Worm (Caenorhabditis elegans): ENCODE results near the gene B0238.12.

DNA sequence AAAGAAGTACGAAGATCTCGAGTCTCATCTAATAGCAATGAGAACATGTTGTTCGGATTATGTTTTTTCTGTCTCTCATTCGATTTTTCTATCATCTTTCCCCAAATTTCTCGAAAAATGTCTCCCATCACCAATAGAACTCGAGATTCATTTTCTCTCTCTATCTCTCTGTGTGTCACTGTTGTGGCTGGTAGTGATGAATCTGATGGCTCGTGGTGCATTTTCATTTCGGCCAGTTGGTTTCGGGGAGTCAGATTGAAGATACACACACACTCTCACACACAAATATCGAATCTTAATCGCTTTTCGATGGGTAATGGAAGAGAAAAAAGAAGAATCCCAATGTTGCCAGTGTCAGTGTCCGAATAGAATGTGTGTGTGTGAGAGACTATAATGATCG lies 30.3 kb downstream of the B0238.12 start:
- no peak for TF ChIP-seq T26A5.8 (tag; optimal IDR thresholded peaks at IDR 0.05)
- no peak for TF ChIP-seq aptf-3 (GFP tag; IDR thresholded peaks at IDR 0.05)
- no peak for TF ChIP-seq let-526 (GFP tag; IDR thresholded peaks at IDR 0.05)
